Worm (Caenorhabditis elegans): ENCODE measurements around the gene dnj-18.

DNA sequence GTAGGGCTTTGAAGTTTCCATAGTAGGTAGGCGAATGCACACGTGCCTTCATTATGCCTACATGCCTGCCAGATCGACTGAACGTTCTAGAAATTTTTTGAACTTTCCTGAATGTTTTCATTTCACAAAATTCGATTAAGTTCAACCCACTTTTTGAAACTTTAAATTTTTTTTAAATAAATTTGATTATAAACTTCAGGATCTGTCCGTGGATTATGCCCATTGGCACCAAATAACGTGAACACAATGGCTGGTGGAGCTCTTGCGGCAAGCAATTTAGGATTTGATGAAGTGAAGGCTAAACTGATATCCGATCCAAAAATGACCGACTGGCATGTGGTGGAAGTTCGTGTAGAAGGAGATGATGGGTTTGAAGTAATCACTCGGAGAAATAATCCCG, 37.5 kb downstream of the dnj-18 start, which contains the start of gene F17C8.7:
- TF ChIP-seq flt-1 (GFP tag; IDR thresholded peaks at IDR 0.05) (no peak), tab-1 (GFP tag; IDR thresholded peaks at IDR 0.05) (no peak), ztf-29 (GFP tag; IDR thresholded peaks at IDR 0.05) (no peak)

All from whole organism, midembryonic.